Worm (Caenorhabditis elegans) whole organism, L2 larva: ENCODE results near the gene dnj-17.

ENCODE experiments used
- C34F6.9 ChIP-seq: fragments of 150-350 bp; optimal IDR thresholded peaks from 2 replicates; lab custom pipeline; 2014; ENCODE audit warnings: missing biosample characterization, missing genetic modification characterization
- F13H6.1 ChIP-seq: sonication (generic microtip); optimal IDR thresholded peaks from 2 replicates; lab custom pipeline; 2016; ENCODE audit warnings: missing genetic modification characterization, missing compliant biosample characterization
- R02D3.7 ChIP-seq: fragments of 150-350 bp; optimal IDR thresholded peaks from 2 replicates; lab custom pipeline; 2014; ENCODE audit warnings: missing biosample characterization, missing genetic modification characterization
- Y55F3AM.14 ChIP-seq: fragments of 200-800 bp; sonication (Bioruptor generic); optimal IDR thresholded peaks from 2 replicates; lab custom pipeline; 2018; ENCODE audit warnings: mild to moderate bottlenecking, missing genetic modification characterization, missing compliant biosample characterization
- ZK546.5 ChIP-seq: sonication (generic microtip); optimal IDR thresholded peaks from 2 replicates; lab custom pipeline; 2017; ENCODE audit warnings: missing biosample characterization, missing genetic modification characterization
- alr-1 ChIP-seq: fragments of 150-350 bp; optimal IDR thresholded peaks from 2 replicates; lab custom pipeline; 2014; ENCODE audit warnings: missing biosample characterization, missing genetic modification characterization
- aly-2 ChIP-seq: fragments of 150-350 bp; optimal IDR thresholded peaks from 2 replicates; lab custom pipeline; 2014; ENCODE audit warnings: missing biosample characterization, missing genetic modification characterization
- ama-1 ChIP-seq: fragments of 150-350 bp; optimal IDR thresholded peaks from 2 replicates; lab custom pipeline; 2018; ENCODE audit warnings: inconsistent platforms
- blmp-1 ChIP-seq: sonication (generic microtip); optimal IDR thresholded peaks from 2 replicates; lab custom pipeline; 2017; ENCODE audit warnings: missing genetic modification characterization, mild to moderate bottlenecking, missing compliant biosample characterization, antibody characterized with exemption, moderate library complexity; ENCODE audit not compliant: insufficient read depth
- ceh-16 ChIP-seq: fragments of 150-350 bp; optimal IDR thresholded peaks from 2 replicates; lab custom pipeline; 2014; ENCODE audit warnings: missing biosample characterization, missing genetic modification characterization
- ceh-82 ChIP-seq: fragments of 150-350 bp; optimal IDR thresholded peaks from 2 replicates; lab custom pipeline; 2014; ENCODE audit warnings: missing biosample characterization, missing genetic modification characterization
- crh-2 ChIP-seq: sonication (generic microtip); optimal IDR thresholded peaks from 2 replicates; lab custom pipeline; 2017; ENCODE audit warnings: missing biosample characterization, missing genetic modification characterization
- dmd-4 ChIP-seq: sonication (generic microtip); optimal IDR thresholded peaks from 2 replicates; lab custom pipeline; 2017; ENCODE audit warnings: missing biosample characterization, missing genetic modification characterization
- egl-27 ChIP-seq: sonication (generic microtip); optimal IDR thresholded peaks from 3 replicates; lab custom pipeline; 2017; ENCODE audit warnings: missing biosample characterization, missing genetic modification reagents, missing genetic modification characterization
- elt-1 ChIP-seq: fragments of 150-350 bp; optimal IDR thresholded peaks from 2 replicates; lab custom pipeline; 2014; ENCODE audit warnings: missing biosample characterization, missing genetic modification characterization
- elt-3 ChIP-seq: sonication (generic microtip); optimal IDR thresholded peaks from 2 replicates; lab custom pipeline; 2017; ENCODE audit warnings: missing biosample characterization, missing genetic modification characterization
- fos-1 ChIP-seq: fragments of 150-350 bp; optimal IDR thresholded peaks from 2 replicates; lab custom pipeline; 2014; ENCODE audit warnings: missing biosample characterization, missing genetic modification characterization
- gmeb-1 ChIP-seq: fragments of 150-350 bp; optimal IDR thresholded peaks from 2 replicates; lab custom pipeline; 2014; ENCODE audit warnings: missing biosample characterization, missing genetic modification characterization
- lin-11 ChIP-seq: fragments of 150-350 bp; sonication (generic microtip); optimal IDR thresholded peaks from 2 replicates; lab custom pipeline; 2014; ENCODE audit warnings: missing biosample characterization, missing genetic modification characterization, inconsistent platforms, mixed read lengths
- lin-13 ChIP-seq: fragments of 150-350 bp; optimal IDR thresholded peaks from 2 replicates; lab custom pipeline; 2014; ENCODE audit warnings: missing biosample characterization, missing genetic modification reagents, missing genetic modification characterization
- lin-39 ChIP-seq: fragments of 150-350 bp; optimal IDR thresholded peaks from 2 replicates; lab custom pipeline; 2014; ENCODE audit warnings: missing biosample characterization, missing genetic modification reagents, missing genetic modification characterization
- lsy-2 ChIP-seq, 2 experiments: fragments of 150-350 bp in 1 of 2; sonication (generic microtip) in 1 of 2; optimal IDR thresholded peaks; 2 replicates each; lab custom pipeline; 2014 to 2017; ENCODE audit warnings: missing biosample characterization in 2 of 2, missing genetic modification characterization in 2 of 2
- mab-5 ChIP-seq: fragments of 150-350 bp; optimal IDR thresholded peaks from 2 replicates; lab custom pipeline; 2014; ENCODE audit warnings: missing biosample characterization, missing genetic modification characterization
- mbf-1 ChIP-seq: sonication (generic microtip); optimal IDR thresholded peaks from 2 replicates; lab custom pipeline; 2017; ENCODE audit warnings: missing biosample characterization, missing genetic modification characterization
- mdl-1 ChIP-seq, 2 experiments: fragments of 150-350 bp in 1 of 2; sonication (generic microtip) in 1 of 2; optimal IDR thresholded peaks; 2 replicates each; lab custom pipeline; 2017; ENCODE audit warnings: missing biosample characterization in 2 of 2, missing genetic modification characterization in 2 of 2
- nhr-10 ChIP-seq: sonication (generic microtip); optimal IDR thresholded peaks from 2 replicates; lab custom pipeline; 2017; ENCODE audit warnings: missing biosample characterization, missing genetic modification characterization
- nhr-11 ChIP-seq: fragments of 150-350 bp; optimal IDR thresholded peaks from 2 replicates; lab custom pipeline; 2014; ENCODE audit warnings: missing biosample characterization, missing genetic modification characterization
- nhr-12 ChIP-seq: fragments of 150-350 bp; optimal IDR thresholded peaks from 2 replicates; lab custom pipeline; 2014; ENCODE audit warnings: missing biosample characterization, missing genetic modification characterization
- nhr-129 ChIP-seq: fragments of 150-350 bp; optimal IDR thresholded peaks from 2 replicates; lab custom pipeline; 2014; ENCODE audit warnings: missing biosample characterization, missing genetic modification characterization
- nhr-21 ChIP-seq: fragments of 150-350 bp; optimal IDR thresholded peaks from 2 replicates; lab custom pipeline; 2014; ENCODE audit warnings: missing biosample characterization, missing genetic modification characterization
- nhr-23 ChIP-seq: fragments of 150-350 bp; optimal IDR thresholded peaks from 2 replicates; lab custom pipeline; 2014; ENCODE audit warnings: missing biosample characterization, missing genetic modification reagents, missing genetic modification characterization
- nhr-237 ChIP-seq: fragments of 150-350 bp; optimal IDR thresholded peaks from 2 replicates; lab custom pipeline; 2014; ENCODE audit warnings: missing biosample characterization, missing genetic modification characterization
- nhr-25 ChIP-seq: fragments of 150-350 bp; sonication (generic microtip); optimal IDR thresholded peaks from 3 replicates; lab custom pipeline; 2014; ENCODE audit warnings: missing biosample characterization, missing genetic modification characterization
- nhr-6 ChIP-seq: fragments of 150-350 bp; optimal IDR thresholded peaks from 2 replicates; lab custom pipeline; 2014; ENCODE audit warnings: missing biosample characterization, missing genetic modification characterization
- nhr-77 ChIP-seq: fragments of 150-350 bp; optimal IDR thresholded peaks from 2 replicates; lab custom pipeline; 2014; ENCODE audit warnings: missing biosample characterization, missing genetic modification characterization
- peb-1 ChIP-seq: fragments of 150-350 bp; optimal IDR thresholded peaks from 2 replicates; lab custom pipeline; 2014; ENCODE audit warnings: missing biosample characterization, missing genetic modification characterization
- sem-4 ChIP-seq: fragments of 150-350 bp; optimal IDR thresholded peaks from 2 replicates; lab custom pipeline; 2014; ENCODE audit warnings: missing biosample characterization, missing genetic modification reagents, missing genetic modification characterization
- skn-1 ChIP-seq: sonication (generic microtip); optimal IDR thresholded peaks from 2 replicates; lab custom pipeline; 2017; ENCODE audit warnings: missing biosample characterization, missing genetic modification characterization
- sma-3 ChIP-seq: sonication (generic microtip); optimal IDR thresholded peaks from 2 replicates; lab custom pipeline; 2016; ENCODE audit warnings: missing genetic modification reagents, missing genetic modification characterization, missing compliant biosample characterization
- sma-9 ChIP-seq, 2 experiments: fragments of 150-350 bp in 1 of 2; sonication (generic microtip) in 1 of 2; optimal IDR thresholded peaks; 2 replicates each; lab custom pipeline; 2014 to 2016; ENCODE audit warnings: missing genetic modification characterization in 2 of 2, mild to moderate bottlenecking in 1 of 2, missing biosample characterization in 1 of 2, missing compliant biosample characterization in 1 of 2, missing genetic modification reagents in 1 of 2, moderate library complexity in 1 of 2
- snpc-4 ChIP-seq: fragments of 150-350 bp; optimal IDR thresholded peaks from 2 replicates; lab custom pipeline; 2014; ENCODE audit warnings: missing biosample characterization, missing genetic modification characterization
- unc-39 ChIP-seq: fragments of 150-350 bp; optimal IDR thresholded peaks from 2 replicates; lab custom pipeline; 2014; ENCODE audit warnings: missing biosample characterization, missing genetic modification characterization
- unc-55 ChIP-seq: fragments of 150-350 bp; sonication (generic microtip); optimal IDR thresholded peaks from 3 replicates; lab custom pipeline; 2014; ENCODE audit warnings: missing biosample characterization, missing genetic modification reagents, missing genetic modification characterization
- unc-62 ChIP-seq: fragments of 150-350 bp; optimal IDR thresholded peaks from 2 replicates; lab custom pipeline; 2014; ENCODE audit warnings: missing biosample characterization, missing genetic modification reagents, missing genetic modification characterization
- zag-1 ChIP-seq: fragments of 150-350 bp; optimal IDR thresholded peaks from 2 replicates; lab custom pipeline; 2014; ENCODE audit warnings: missing biosample characterization, missing genetic modification characterization
- ztf-1 ChIP-seq: fragments of 200-800 bp; sonication (Bioruptor generic); conservative IDR thresholded peaks from 2 replicates; pipeline ENCODE4 v1.3.6; 2022; ENCODE audit warnings: missing genetic modification characterization, missing compliant biosample characterization
- ztf-11 ChIP-seq: sonication (generic microtip); optimal IDR thresholded peaks from 2 replicates; lab custom pipeline; 2017; ENCODE audit warnings: missing biosample characterization, missing genetic modification characterization
- ztf-4 ChIP-seq: fragments of 150-350 bp; optimal IDR thresholded peaks from 2 replicates; lab custom pipeline; 2014; ENCODE audit warnings: missing biosample characterization, missing genetic modification characterization

The dnj-17 gene

DNA sequence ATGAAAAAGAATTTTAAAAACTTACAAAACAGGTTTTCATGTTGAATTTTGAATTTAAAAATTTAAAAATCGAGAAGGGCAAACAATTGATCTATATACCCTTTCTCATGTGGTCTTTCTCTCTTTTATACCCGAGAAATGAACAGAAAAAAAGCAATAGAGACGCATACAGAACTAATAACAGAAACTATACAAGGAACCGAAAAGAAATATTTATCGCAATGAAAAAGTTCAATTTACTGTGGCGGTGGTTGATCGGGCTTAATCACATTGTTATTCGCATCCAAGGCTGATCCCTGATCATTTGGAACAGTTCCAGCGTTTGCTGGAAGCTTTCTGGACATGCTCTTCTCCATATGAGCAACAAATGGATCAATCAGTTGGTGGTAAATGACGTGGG, 14.9 kb downstream of the dnj-17 start, which contains the start of gene T03F6.10:
T03F6.10 (minus strand) TSS at position 101 of the 400 bp plus-strand sequence.
- TF ChIP-seq elt-1 (tag; lab: Kevin White, UChicago) (no peak), sem-4 (no peak)

- TF ChIP-seq aly-2 (tag; lab: Kevin White, UChicago) (no peak), nhr-12 (tag; lab: Kevin White, UChicago) (no peak), C34F6.9 (tag; lab: Kevin White, UChicago) (peak; percentile 40), Y55F3AM.14 (GFP tag; lab: Kevin White, UChicago) (no peak), lin-11 (tag; lab: Kevin White, UChicago) (peak; percentile 36), ztf-11 (no peak), skn-1 (tag; lab: Kevin White, UChicago) (no peak), blmp-1 (tag; lab: Kevin White, UChicago) (no peak), ZK546.5 (tag; lab: Kevin White, UChicago) (no peak), gmeb-1 (peak; percentile 24), zag-1 (peak; percentile 13), alr-1 (tag; lab: Kevin White, UChicago) (no peak), unc-55 (GFP tag; lab: Kevin White, UChicago) (peak; percentile 54), elt-3 (no peak), R02D3.7 (tag; lab: Kevin White, UChicago) (no peak), unc-62 (GFP tag; lab: Kevin White, UChicago) (no peak), sma-9 (GFP tag; optimal IDR thresholded peaks at IDR 0.05; lab: Kevin White, UChicago) (no peak), sma-9 (tag; optimal IDR thresholded peaks at IDR 0.05; lab: Kevin White, UChicago) (no peak), sma-3 (GFP tag; lab: Kevin White, UChicago) (peak; percentile 32), ama-1 (lab: Kevin White, UChicago) (no peak), ztf-1 (GFP tag; lab: Robert Waterston, UW) (no peak), mbf-1 (tag; lab: Kevin White, UChicago) (no peak), ceh-16 (tag; lab: Kevin White, UChicago) (no peak), lin-39 (no peak), nhr-23 (tag; lab: Kevin White, UChicago) (no peak), dmd-4 (tag; lab: Kevin White, UChicago) (no peak), nhr-21 (no peak), egl-27 (no peak), crh-2 (tag; lab: Kevin White, UChicago) (peak; percentile 52), F13H6.1 (tag; lab: Kevin White, UChicago) (peak; percentile 77), nhr-10 (tag; lab: Kevin White, UChicago) (no peak), nhr-77 (tag; lab: Kevin White, UChicago) (no peak), fos-1 (tag; lab: Kevin White, UChicago) (peak; percentile 86), nhr-25 (no peak), snpc-4 (tag; lab: Kevin White, UChicago) (no peak), lin-13 (GFP tag; lab: Kevin White, UChicago) (no peak), nhr-237 (tag; lab: Kevin White, UChicago) (no peak), nhr-11 (tag; lab: Kevin White, UChicago) (no peak), ceh-82 (tag; lab: Kevin White, UChicago) (no peak), mab-5 (no peak), sem-4 (no peak), unc-39 (no peak), peb-1 (no peak), lsy-2 (tag; optimal IDR thresholded peaks at IDR 0.05; lab: Kevin White, UChicago) (peak; percentile 8 to 67), nhr-129 (tag; lab: Kevin White, UChicago) (peak; percentile 24), mdl-1 (tag; optimal IDR thresholded peaks at IDR 0.05; lab: Kevin White, UChicago) (peak in 1 of 2 experiments; percentile 19), elt-1 (tag; lab: Kevin White, UChicago) (no peak), nhr-6 (tag; lab: Kevin White, UChicago) (no peak), ztf-4 (no peak)
Observed at ce11 chrIII:13377249-13377648, 15.9 kb downstream of the dnj-17 start.
